Worm (Caenorhabditis elegans) whole organism, midembryonic: ENCODE data around the gene F01D5.3.

Experiments
- T22C8.4 ChIP-seq: fragments of 200-800 bp; sonication (Bioruptor generic); IDR thresholded peaks from 2 replicates; pipeline ENCODE4 v1.3.6; 2022; ENCODE audit warnings: missing genetic modification characterization, missing compliant biosample characterization
- flt-1 ChIP-seq: fragments of 200-800 bp; sonication (Bioruptor generic); IDR thresholded peaks from 2 replicates; pipeline ENCODE4 v1.3.6; 2022; ENCODE audit warnings: missing genetic modification characterization, missing compliant biosample characterization
- klf-2 ChIP-seq: fragments of 200-800 bp; sonication (Bioruptor generic); conservative IDR thresholded peaks from 2 replicates; pipeline ENCODE4 v1.3.6; 2022; ENCODE audit warnings: missing genetic modification reagents, missing genetic modification characterization, missing compliant biosample characterization
- med-1 ChIP-seq: sonication (generic microtip); optimal IDR thresholded peaks from 2 replicates; lab custom pipeline; 2017; ENCODE audit warnings: missing genetic modification characterization, mild to moderate bottlenecking, missing compliant biosample characterization, antibody characterized with exemption, missing genetic modification reagents; ENCODE audit not compliant: insufficient read depth
- tab-1 ChIP-seq: fragments of 200-800 bp; sonication (Bioruptor generic); IDR thresholded peaks from 2 replicates; pipeline ENCODE4 v1.3.6; 2022; ENCODE audit warnings: missing genetic modification characterization, missing compliant biosample characterization
- ztf-23 ChIP-seq: fragments of 200-800 bp; sonication (Bioruptor generic); IDR thresholded peaks from 2 replicates; pipeline ENCODE4 v1.3.6; 2022; ENCODE audit warnings: missing genetic modification reagents, missing genetic modification characterization, missing compliant biosample characterization
- ztf-29 ChIP-seq: fragments of 200-800 bp; sonication (Bioruptor generic); IDR thresholded peaks from 2 replicates; pipeline ENCODE4 v1.3.6; 2022; ENCODE audit warnings: missing genetic modification reagents, missing genetic modification characterization, missing compliant biosample characterization

ce11 chrII:13994934-13995333 lies 5.0 kb downstream of the F01D5.3 start, which contains the start of gene Y39G8B.7:
- TF ChIP-seq T22C8.4 (GFP tag; lab: Robert Waterston, UW) (no peak), flt-1 (GFP tag; lab: Robert Waterston, UW) (no peak), ztf-29 (GFP tag; lab: Robert Waterston, UW) (no peak), med-1 (GFP tag; lab: Kevin White, UChicago) (no peak), klf-2 (GFP tag; lab: Robert Waterston, UW) (no peak), ztf-23 (GFP tag; lab: Robert Waterston, UW) (no peak), tab-1 (GFP tag; lab: Robert Waterston, UW) (no peak)
